Worm (Caenorhabditis elegans) whole organism, young adult: ENCODE results near the gene C47A4.5.

ENCODE experiments used
- B0019.2 ChIP-seq: fragments of 200-800 bp; sonication (Bioruptor generic); conservative IDR thresholded peaks from 2 replicates; pipeline ENCODE4 v1.3.6; 2022; ENCODE audit warnings: missing genetic modification reagents, missing genetic modification characterization, missing compliant biosample characterization
- B0261.1 ChIP-seq: sonication (generic microtip); optimal IDR thresholded peaks from 2 replicates; lab custom pipeline; 2016; ENCODE audit warnings: mild to moderate bottlenecking, missing genetic modification characterization, moderate library complexity, missing compliant biosample characterization
- C17E4.6 ChIP-seq: fragments of 200-800 bp; sonication (Bioruptor generic); IDR thresholded peaks from 2 replicates; pipeline ENCODE4 v1.3.6; 2022; ENCODE audit warnings: missing genetic modification reagents, missing genetic modification characterization, missing compliant biosample characterization
- F23B12.7 ChIP-seq: sonication (generic microtip); optimal IDR thresholded peaks from 2 replicates; lab custom pipeline; 2017; ENCODE audit warnings: missing genetic modification characterization, mild to moderate bottlenecking, missing compliant biosample characterization, antibody characterized with exemption, moderate library complexity; ENCODE audit not compliant: insufficient read depth
- K12H6.12 ChIP-seq: fragments of 200-800 bp; sonication (Bioruptor generic); optimal IDR thresholded peaks from 2 replicates; lab custom pipeline; 2018; ENCODE audit warnings: mild to moderate bottlenecking, missing genetic modification characterization, missing compliant biosample characterization
- T07F8.4 ChIP-seq: sonication (generic microtip); optimal IDR thresholded peaks from 2 replicates; lab custom pipeline; 2016; ENCODE audit warnings: mild to moderate bottlenecking, missing genetic modification characterization, moderate library complexity, missing compliant biosample characterization
- T26A5.8 ChIP-seq: sonication (generic microtip); optimal IDR thresholded peaks from 2 replicates; lab custom pipeline; 2016; ENCODE audit warnings: missing genetic modification characterization, missing compliant biosample characterization
- Y53F4B.3 ChIP-seq: fragments of 200-800 bp; sonication (Bioruptor generic); IDR thresholded peaks from 2 replicates; pipeline ENCODE4 v1.3.6; 2022; ENCODE audit warnings: missing genetic modification reagents, missing genetic modification characterization, missing compliant biosample characterization
- Y56A3A.18 ChIP-seq: fragments of 200-800 bp; sonication (Bioruptor generic); IDR thresholded peaks from 2 replicates; pipeline ENCODE4 v1.3.6; 2022; ENCODE audit warnings: missing genetic modification reagents, missing genetic modification characterization, missing compliant biosample characterization
- Y67H2A.10 ChIP-seq: fragments of 200-800 bp; sonication (Bioruptor generic); conservative IDR thresholded peaks from 2 replicates; pipeline ENCODE4 v1.3.6; 2022; ENCODE audit warnings: missing genetic modification reagents, missing genetic modification characterization, missing compliant biosample characterization
- Y79H2A.3 ChIP-seq: fragments of 200-800 bp; sonication (Bioruptor generic); conservative IDR thresholded peaks from 2 replicates; pipeline ENCODE4 v1.3.6; 2022; ENCODE audit warnings: missing genetic modification reagents, missing genetic modification characterization, missing compliant biosample characterization
- akir-1 ChIP-seq: fragments of 200-800 bp; sonication (Bioruptor generic); optimal IDR thresholded peaks from 2 replicates; lab custom pipeline; 2018; ENCODE audit warnings: mild to moderate bottlenecking, missing genetic modification characterization, moderate library complexity, missing compliant biosample characterization
- attf-5 ChIP-seq: fragments of 200-800 bp; sonication (Bioruptor generic); optimal IDR thresholded peaks from 2 replicates; lab custom pipeline; 2018; ENCODE audit warnings: mild to moderate bottlenecking, missing genetic modification characterization, missing compliant biosample characterization
- attf-6 ChIP-seq: fragments of 200-800 bp; sonication (Bioruptor generic); IDR thresholded peaks from 2 replicates; pipeline ENCODE4 v1.3.6; 2022; ENCODE audit warnings: missing genetic modification reagents, missing genetic modification characterization, missing compliant biosample characterization
- ccch-3 ChIP-seq: fragments of 200-800 bp; sonication (Bioruptor generic); optimal IDR thresholded peaks from 2 replicates; lab custom pipeline; 2018; ENCODE audit warnings: mild to moderate bottlenecking, missing genetic modification characterization, missing compliant biosample characterization
- ceh-27 ChIP-seq: fragments of 200-800 bp; sonication (Bioruptor generic); optimal IDR thresholded peaks from 2 replicates; lab custom pipeline; 2018; ENCODE audit warnings: mild to moderate bottlenecking, missing genetic modification characterization, moderate library complexity, missing compliant biosample characterization
- ceh-58 ChIP-seq: fragments of 200-800 bp; sonication (Bioruptor generic); IDR thresholded peaks from 2 replicates; pipeline ENCODE4 v1.3.6; 2022; ENCODE audit warnings: missing genetic modification characterization, missing compliant biosample characterization
- dpff-1 ChIP-seq: sonication (generic microtip); optimal IDR thresholded peaks from 2 replicates; lab custom pipeline; 2017; ENCODE audit warnings: mild to moderate bottlenecking, missing genetic modification characterization, missing compliant biosample characterization
- efl-1 ChIP-seq: fragments of 150-350 bp; optimal IDR thresholded peaks from 2 replicates; lab custom pipeline; 2014; ENCODE audit warnings: missing biosample characterization, missing genetic modification reagents, missing genetic modification characterization
- gei-17 ChIP-seq: fragments of 200-800 bp; sonication (Bioruptor generic); optimal IDR thresholded peaks from 2 replicates; lab custom pipeline; 2018; ENCODE audit warnings: mild to moderate bottlenecking, missing genetic modification characterization, missing compliant biosample characterization
- him-1 ChIP-seq: sonication (generic microtip); optimal IDR thresholded peaks from 2 replicates; lab custom pipeline; 2016; ENCODE audit warnings: missing genotype, missing genetic modification reagents, missing genetic modification characterization, missing compliant biosample characterization
- hrde-1 ChIP-seq: sonication (generic microtip); optimal IDR thresholded peaks from 2 replicates; lab custom pipeline; 2016; ENCODE audit warnings: missing genetic modification characterization, mild to moderate bottlenecking, missing compliant biosample characterization, moderate library complexity, missing genotype, missing genetic modification reagents, borderline replicate concordance
- let-526 ChIP-seq: fragments of 200-800 bp; sonication (Bioruptor generic); IDR thresholded peaks from 2 replicates; pipeline ENCODE4 v1.3.6; 2022; ENCODE audit warnings: missing genetic modification reagents, missing genetic modification characterization, missing compliant biosample characterization
- lin-35 ChIP-seq, 3 experiments: fragments of 150-350 bp in 2 of 3; sonication (generic microtip) in 1 of 3; optimal IDR thresholded peaks; 2 replicates each; lab custom pipeline; 2014 to 2018; ENCODE audit warnings: missing biosample characterization in 3 of 3, missing genetic modification characterization in 3 of 3, missing genetic modification reagents in 3 of 3
- lsy-27 ChIP-seq: sonication (generic microtip); optimal IDR thresholded peaks from 2 replicates; lab custom pipeline; 2017; ENCODE audit warnings: missing genetic modification characterization, mild to moderate bottlenecking, missing compliant biosample characterization, antibody characterized with exemption, missing genotype, borderline replicate concordance; ENCODE audit not compliant: insufficient read depth
- mxl-1 ChIP-seq: sonication (generic microtip); optimal IDR thresholded peaks from 2 replicates; lab custom pipeline; 2016; ENCODE audit warnings: missing genetic modification characterization, missing compliant biosample characterization
- pbrm-1 ChIP-seq: fragments of 200-800 bp; sonication (Bioruptor generic); IDR thresholded peaks from 2 replicates; pipeline ENCODE4 v1.3.6; 2022; ENCODE audit warnings: missing genetic modification reagents, missing genetic modification characterization, missing compliant biosample characterization
- pha-4 ChIP-seq: fragments of 150-350 bp; sonication (generic microtip); optimal IDR thresholded peaks from 2 replicates; lab custom pipeline; 2014; ENCODE audit warnings: missing biosample characterization, missing genetic modification reagents, missing genetic modification characterization
- rec-8 ChIP-seq, 2 experiments: sonication (generic microtip); optimal IDR thresholded peaks; 2 replicates each; lab custom pipeline; 2016; ENCODE audit warnings: mild to moderate bottlenecking in 2 of 2, missing genetic modification characterization in 2 of 2, missing genetic modification reagents in 2 of 2, missing genotype in 2 of 2, missing biosample characterization in 1 of 2, missing compliant biosample characterization in 1 of 2, moderate library complexity in 1 of 2
- snpc-1.3 ChIP-seq: sonication (generic microtip); optimal IDR thresholded peaks from 2 replicates; lab custom pipeline; 2017; ENCODE audit warnings: missing genetic modification characterization, mild to moderate bottlenecking, missing compliant biosample characterization, antibody characterized with exemption, moderate library complexity, missing genotype, missing genetic modification reagents; ENCODE audit not compliant: insufficient read depth
- snpc-3.4 ChIP-seq: sonication (generic microtip); optimal IDR thresholded peaks from 2 replicates; lab custom pipeline; 2017; ENCODE audit warnings: missing genetic modification characterization, mild to moderate bottlenecking, missing compliant biosample characterization, antibody characterized with exemption, moderate library complexity, missing genotype, missing genetic modification reagents
- snpc-4 ChIP-seq, 5 experiments: fragments of 150-350 bp in 1 of 5; sonication (generic microtip) in 4 of 5; optimal IDR thresholded peaks; 2 replicates each; lab custom pipeline; 2014 to 2018; ENCODE audit warnings: missing genetic modification characterization in 5 of 5, missing biosample characterization in 3 of 5, antibody characterized with exemption in 2 of 5, mild to moderate bottlenecking in 2 of 5, missing compliant biosample characterization in 2 of 5, missing genotype in 2 of 5, moderate library complexity in 2 of 5, missing genetic modification reagents in 1 of 5
- sptf-2 ChIP-seq: fragments of 200-800 bp; sonication (Bioruptor generic); optimal IDR thresholded peaks from 2 replicates; lab custom pipeline; 2018; ENCODE audit warnings: mild to moderate bottlenecking, missing genetic modification characterization, missing compliant biosample characterization
- ztf-6 ChIP-seq: fragments of 200-800 bp; sonication (Bioruptor generic); IDR thresholded peaks from 2 replicates; pipeline ENCODE4 v1.3.6; 2022; ENCODE audit warnings: missing genetic modification reagents, missing genetic modification characterization, missing compliant biosample characterization

Gene C47A4.5

DNA sequence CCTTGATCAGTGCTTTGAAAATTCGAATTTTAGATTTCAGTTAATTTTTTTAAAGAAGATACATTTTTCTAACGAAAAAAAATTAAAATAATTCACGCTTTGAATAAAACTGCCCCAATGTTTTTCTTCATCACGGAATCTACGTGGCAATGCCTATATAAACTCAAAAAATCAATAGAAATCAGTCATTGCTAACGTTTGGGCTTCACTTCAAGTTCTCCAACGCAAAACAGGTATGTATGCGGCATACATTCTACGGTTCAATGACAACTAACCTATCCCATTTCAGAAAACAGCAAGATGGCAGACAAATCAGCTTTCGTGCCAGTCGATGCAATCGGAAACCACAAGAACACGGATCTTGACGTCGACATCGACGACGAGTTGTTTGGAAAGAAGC lies at the start of gene C47A4.5:
TSS of gene C47A4.5 (plus strand) at position 301 of the 400 bp plus-strand sequence.
- TF ChIP-seq Y67H2A.10 (GFP tag; lab: Robert Waterston, UW), result no peak
- TF ChIP-seq mxl-1, result no peak
- no peak for TF ChIP-seq snpc-1.3 (tag; lab: Kevin White, UChicago)
- no peak for TF ChIP-seq Y79H2A.3

DNA sequence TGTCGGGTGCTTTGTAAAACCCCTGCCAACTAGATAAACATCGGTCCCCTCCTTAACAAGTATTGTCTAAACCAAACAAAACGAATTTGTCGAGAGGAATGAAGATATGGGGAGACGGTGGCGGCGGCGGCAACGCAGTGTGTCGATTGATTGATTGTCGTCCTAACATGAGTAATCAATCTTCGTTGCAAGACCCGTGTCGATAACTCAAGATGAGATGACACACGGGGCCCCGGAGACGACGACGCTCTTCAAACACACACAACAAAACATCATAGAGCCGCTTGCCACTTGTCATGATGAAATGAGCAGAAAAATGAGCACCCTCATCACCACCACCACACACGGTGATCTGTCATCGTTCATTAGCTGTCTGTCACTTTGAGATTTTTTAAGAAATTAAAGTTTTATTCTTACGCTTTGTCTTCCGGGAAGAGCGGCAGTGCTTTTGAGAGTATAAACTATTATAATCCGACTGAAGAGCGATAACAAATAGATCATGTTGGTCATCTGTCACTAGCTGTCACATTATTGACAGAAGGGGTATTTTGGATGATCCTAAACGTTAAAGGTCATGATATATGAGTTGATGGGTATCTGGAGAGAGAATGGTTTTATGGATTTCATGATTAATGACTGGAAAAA lies 49.7 kb upstream of the C47A4.5 start:
- TF ChIP-seq snpc-4 (GFP tag; optimal IDR thresholded peaks at IDR 0.05; lab: Kevin White, UChicago), result no peak
- peak in 1 of 4 experiments; percentile 8 for TF ChIP-seq snpc-4 (tag; optimal IDR thresholded peaks at IDR 0.05; lab: Kevin White, UChicago)
- TF ChIP-seq efl-1 (GFP tag; lab: Kevin White, UChicago), result no peak

DNA sequence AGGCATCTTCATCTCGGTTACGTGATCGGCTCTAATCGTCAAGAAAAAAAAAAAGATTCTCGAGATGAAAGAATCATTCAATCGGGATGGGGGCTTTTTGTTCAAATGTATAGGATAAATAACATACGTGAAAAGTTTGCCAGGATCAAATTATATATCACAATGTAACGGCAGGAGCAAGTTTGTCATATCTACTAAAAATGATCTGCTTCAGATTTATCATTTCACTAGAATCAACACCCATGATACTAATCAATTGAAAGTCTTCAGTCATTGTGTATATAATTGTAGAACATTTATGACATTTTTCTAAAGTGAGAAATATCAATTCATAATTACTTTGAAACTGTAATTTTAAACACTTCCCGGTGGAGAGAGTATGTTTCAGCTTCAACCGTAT lies 48.6 kb upstream of the C47A4.5 start:
- TF ChIP-seq ccch-3 (GFP tag; lab: Kevin White, UChicago) (no peak), B0261.1 (tag; lab: Kevin White, UChicago) (no peak), efl-1 (GFP tag; lab: Kevin White, UChicago) (no peak), pha-4 (tag; lab: Kevin White, UChicago) (no peak), rec-8 (tag; optimal IDR thresholded peaks at IDR 0.05; lab: Kevin White, UChicago) (no peak), hrde-1 (tag; lab: Kevin White, UChicago) (no peak), Y56A3A.18 (no peak), attf-5 (GFP tag; lab: Kevin White, UChicago) (no peak), snpc-3.4 (tag; lab: Kevin White, UChicago) (no peak), ceh-58 (no peak), let-526 (GFP tag; lab: Robert Waterston, UW) (no peak), dpff-1 (tag; lab: Kevin White, UChicago) (no peak), him-1 (tag; lab: Kevin White, UChicago) (no peak), pbrm-1 (no peak), lin-35 (GFP tag; optimal IDR thresholded peaks at IDR 0.05; lab: Kevin White, UChicago) (no peak), lsy-27 (tag; lab: Kevin White, UChicago) (no peak), snpc-1.3 (tag; lab: Kevin White, UChicago) (no peak), B0019.2 (GFP tag; lab: Robert Waterston, UW) (no peak), Y53F4B.3 (GFP tag; lab: Robert Waterston, UW) (no peak), gei-17 (GFP tag; lab: Kevin White, UChicago) (no peak)
- TF ChIP-seq, all 124 proteins: peak for 0

DNA sequence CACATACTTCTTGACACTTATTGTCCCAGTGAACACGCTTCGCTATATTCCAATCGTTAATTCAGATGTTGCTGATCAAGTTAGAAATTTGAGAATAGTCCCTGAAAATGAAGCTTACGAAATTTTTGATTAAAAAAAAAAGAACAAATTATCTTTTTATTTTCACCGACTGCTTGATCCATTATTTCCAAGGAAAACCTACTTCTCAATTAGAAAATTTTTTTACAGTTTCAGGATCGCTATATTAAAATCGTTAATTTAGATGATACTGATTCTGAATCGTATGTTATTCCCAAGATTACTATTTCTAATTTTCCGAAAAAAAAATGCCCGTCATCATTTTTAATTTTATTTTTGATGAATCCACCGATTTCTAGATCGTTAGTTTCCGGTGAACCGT lies 46.9 kb upstream of the C47A4.5 start, which contains the start of gene T23G4.127:
TSS of gene T23G4.127 (minus strand) at position 101 of the 400 bp plus-strand sequence.
- no peak for TF ChIP-seq T26A5.8 (tag; lab: Kevin White, UChicago)
- no peak for TF ChIP-seq sptf-2
- TF ChIP-seq snpc-4 (GFP tag; optimal IDR thresholded peaks at IDR 0.05; lab: Kevin White, UChicago), result no peak
- no peak for TF ChIP-seq snpc-4 (tag; optimal IDR thresholded peaks at IDR 0.05; lab: Kevin White, UChicago)
- TF ChIP-seq C17E4.6, result no peak
- TF ChIP-seq T07F8.4 (tag; lab: Kevin White, UChicago), result no peak
- no peak for TF ChIP-seq K12H6.12
- TF ChIP-seq ztf-6 (GFP tag; lab: Robert Waterston, UW), result no peak
- TF ChIP-seq ceh-27 (GFP tag; lab: Kevin White, UChicago), result no peak
- no peak for TF ChIP-seq attf-6 (GFP tag; lab: Robert Waterston, UW)
- no peak for TF ChIP-seq F23B12.7
- TF ChIP-seq akir-1 (GFP tag; lab: Kevin White, UChicago), result no peak
